Worm (Caenorhabditis elegans): Measurements from ENCODE around the gene F02D10.3.

DNA sequence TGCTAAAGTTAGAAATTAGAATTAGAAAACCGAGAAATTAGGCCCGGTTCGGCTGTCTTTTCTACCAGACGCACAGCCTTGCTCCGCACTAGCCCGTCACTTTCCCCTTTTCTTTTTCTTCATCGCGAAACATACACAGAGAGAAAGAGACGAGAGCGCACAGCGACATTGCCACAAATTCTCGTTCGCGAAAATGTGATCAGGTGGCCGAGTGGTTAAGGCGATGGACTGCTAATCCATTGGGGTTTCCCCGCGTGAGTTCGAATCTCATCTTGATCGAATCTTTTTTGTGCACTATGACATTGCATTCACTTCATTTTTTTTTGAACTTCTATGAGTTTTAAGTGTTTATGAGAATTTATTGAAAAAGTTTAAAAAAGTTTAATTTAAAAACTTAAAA is 20.0 kb downstream of the F02D10.3 start:
- TF ChIP-seq sdc-2 (tag; optimal IDR thresholded peaks at IDR 0.05) (peak; percentile 97), elt-2 (tag; optimal IDR thresholded peaks at IDR 0.05) (peak; percentile 21)
